Fruit fly (Drosophila melanogaster): Measurements from ENCODE around the gene wek.

DNA sequence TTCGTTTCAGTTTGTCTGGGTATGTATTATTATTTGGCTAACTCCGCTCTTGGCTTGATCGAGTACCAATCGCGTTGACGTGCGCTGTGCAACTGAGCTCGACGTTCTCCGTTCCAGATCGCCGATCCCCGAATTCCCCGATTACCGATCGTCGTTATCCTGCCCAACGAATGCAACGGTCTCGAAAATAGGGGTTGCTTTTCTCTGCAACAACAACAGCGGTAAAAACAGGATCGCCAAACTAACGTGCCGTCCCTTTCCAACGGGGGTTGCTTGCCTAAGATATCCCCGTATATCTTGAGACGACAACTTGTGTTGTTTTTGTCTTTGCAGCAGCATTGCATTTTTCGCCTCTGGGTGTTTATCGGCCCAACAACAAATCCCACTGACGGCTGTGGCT lies 36.5 kb downstream of the wek start:
- no peak for TF ChIP-seq CG15710 (tag; optimal IDR thresholded peaks at IDR 0.05)
- no peak for TF ChIP-seq Pif1B (GFP tag; optimal IDR thresholded peaks at IDR 0.05)
- no peak for TF ChIP-seq CG8159 (tag; optimal IDR thresholded peaks at IDR 0.05)
- no peak for TF ChIP-seq EcR (GFP tag; optimal IDR thresholded peaks at IDR 0.05)
- no peak for TF ChIP-seq CG34367 (tag; optimal IDR thresholded peaks at IDR 0.05)
- TF ChIP-seq Pif1A (GFP tag; optimal IDR thresholded peaks at IDR 0.05), result no peak
- no peak for TF ChIP-seq CG13204 (GFP tag; optimal IDR thresholded peaks at IDR 0.05)
- TF ChIP-seq Snoo (tag; optimal IDR thresholded peaks at IDR 0.05), result no peak
- TF ChIP-seq rn (GFP tag; IDR thresholded peaks at IDR 0.05), result no peak

Data from whole organism, pupa.